Worm (Caenorhabditis elegans): ENCODE data around the gene fbxb-85.

Gene fbxb-85

ce11 chrIII:10855398-10855880, 6.7 kb upstream of the fbxb-85 start, which contains the start of gene Y39A1C.1 (continued):
- TF ChIP-seq snpc-4 (GFP tag; optimal IDR thresholded peaks at IDR 0.05) (no peak), snpc-4 (tag; optimal IDR thresholded peaks at IDR 0.05) (no peak), tlf-1 (GFP tag; optimal IDR thresholded peaks at IDR 0.05) (no peak), zfh-2 (GFP tag; conservative IDR thresholded peaks at IDR 0.05) (no peak), ekl-4 (GFP tag; IDR thresholded peaks at IDR 0.05) (no peak), F55B11.4 (tag; optimal IDR thresholded peaks at IDR 0.05; ENCODE audit: borderline replicate concordance, insufficient read depth) (no peak), mxl-1 (tag; optimal IDR thresholded peaks at IDR 0.05) (no peak)

- TF ChIP-seq F22D6.2 (tag; optimal IDR thresholded peaks at IDR 0.05) (peak; percentile 36), snpc-1.3 (tag; optimal IDR thresholded peaks at IDR 0.05; ENCODE audit: insufficient read depth) (peak; percentile 25), ceh-100 (GFP tag; IDR thresholded peaks at IDR 0.05) (peak; percentile 82), lsl-1 (GFP tag; optimal IDR thresholded peaks at IDR 0.05) (peak; percentile 52), F37B4.10 (GFP tag; IDR thresholded peaks at IDR 0.05) (no peak), ets-4 (GFP tag; optimal IDR thresholded peaks at IDR 0.05) (no peak), tbx-9 (tag; optimal IDR thresholded peaks at IDR 0.05; ENCODE audit: borderline replicate concordance) (no peak), ccch-3 (GFP tag; optimal IDR thresholded peaks at IDR 0.05) (no peak), repo-1 (tag; optimal IDR thresholded peaks at IDR 0.05) (peak; percentile 63), somi-1 (GFP tag; optimal IDR thresholded peaks at IDR 0.05) (peak; percentile 8), T26A5.8 (tag; optimal IDR thresholded peaks at IDR 0.05) (no peak), snpc-3.4 (tag; optimal IDR thresholded peaks at IDR 0.05) (peak; percentile 61), Y67H2A.10 (GFP tag; conservative IDR thresholded peaks at IDR 0.05) (no peak), efl-1 (GFP tag; optimal IDR thresholded peaks at IDR 0.05) (peak; percentile 19), mes-4 (tag; optimal IDR thresholded peaks at IDR 0.05) (no peak), snpc-4 (GFP tag; optimal IDR thresholded peaks at IDR 0.05) (no peak), snpc-4 (tag; optimal IDR thresholded peaks at IDR 0.05) (peak in 3 of 4 experiments; percentile 44 to 55 (median 55)), C06A6.2 (GFP tag; conservative IDR thresholded peaks at IDR 0.05) (peak; percentile 49; the same call in 1 of the 2 replicates), attf-3 (GFP tag; conservative IDR thresholded peaks at IDR 0.05) (no peak), hrde-1 (tag; optimal IDR thresholded peaks at IDR 0.05; ENCODE audit: borderline replicate concordance) (no peak), mxl-1 (tag; optimal IDR thresholded peaks at IDR 0.05) (no peak), ztf-28 (GFP tag; IDR thresholded peaks at IDR 0.05) (no peak), Y79H2A.3 (GFP tag; conservative IDR thresholded peaks at IDR 0.05) (no peak), tlf-1 (GFP tag; optimal IDR thresholded peaks at IDR 0.05) (peak; percentile 63), F10E7.11 (tag; optimal IDR thresholded peaks at IDR 0.05) (no peak), ztf-3 (GFP tag; optimal IDR thresholded peaks at IDR 0.05) (no peak), ztf-22 (GFP tag; optimal IDR thresholded peaks at IDR 0.05) (no peak), Y56A3A.18 (GFP tag; IDR thresholded peaks at IDR 0.05) (no peak), dpl-1 (GFP tag; optimal IDR thresholded peaks at IDR 0.05) (no peak), madf-3 (GFP tag; IDR thresholded peaks at IDR 0.05) (no peak), snpc-1.1 (tag; optimal IDR thresholded peaks at IDR 0.05; ENCODE audit: insufficient read depth) (no peak), ceh-27 (GFP tag; optimal IDR thresholded peaks at IDR 0.05) (no peak), ztf-6 (GFP tag; IDR thresholded peaks at IDR 0.05) (no peak), F33H1.4 (GFP tag; IDR thresholded peaks at IDR 0.05) (no peak; the same call in none of the 2 replicates), attf-5 (GFP tag; optimal IDR thresholded peaks at IDR 0.05) (peak; percentile 68), lir-1 (GFP tag; conservative IDR thresholded peaks at IDR 0.05) (peak; percentile 52; the same call in 1 of the 2 replicates), ekl-4 (GFP tag; IDR thresholded peaks at IDR 0.05) (no peak), F55B11.4 (tag; optimal IDR thresholded peaks at IDR 0.05; ENCODE audit: borderline replicate concordance, insufficient read depth) (no peak), bed-1 (GFP tag; IDR thresholded peaks at IDR 0.05) (no peak), let-607 (tag; optimal IDR thresholded peaks at IDR 0.05) (peak in 1 of 2 experiments; percentile 39), hsf-1 (GFP tag; IDR thresholded peaks at IDR 0.05) (peak; percentile 63; the same call in 1 of the 2 replicates), rec-8 (tag; optimal IDR thresholded peaks at IDR 0.05) (no peak), unc-62 (GFP tag; optimal IDR thresholded peaks at IDR 0.05) (no peak)
Measured at ce11 chrIII:10844873-10845272, 3.9 kb downstream of the fbxb-85 start, which contains the start of gene pde-12. Gene pde-12, minus strand, starts transcription at chrIII:10845020.

Measured in whole organism, young adult.